In genomic region chr3R:13834551-13834950, dm6 we compare ENCODE assay signal across 2 fruit fly cellular contexts.
TF ChIP-seq lines count a peak whose summit lies in the region.

No protein-coding gene starts in this region.

- TF ChIP-seq CTCF in whole organism, embryonic (GFP tag; optimal IDR thresholded peaks at IDR 0.05; lab: Kevin White, UChicago): no peak

TF ChIP-seq in whole organism, embryonic, 481 proteins besides CTCF, POLR2A, EP300 and RAD21:
- TF ChIP-seq Opbp (GFP tag; IDR thresholded peaks at IDR 0.05; lab: Robert Waterston, UW; ENCODE audit: partially characterized antibody) (0 out of 3 replicates have a peak, but pooled peaks have one; percentile 15), chif (GFP tag; optimal IDR thresholded peaks at IDR 0.05; lab: Kevin White, UChicago) (no peak)

TF ChIP-seq in whole organism, prepupa, 60 proteins besides CTCF, POLR2A, EP300 and RAD21:
- no peak for TF ChIP-seq cyc (GFP tag; optimal IDR thresholded peaks at IDR 0.05; lab: Kevin White, UChicago)
- no peak for TF ChIP-seq CG1621 (tag; optimal IDR thresholded peaks at IDR 0.05; lab: Kevin White, UChicago)
- TF ChIP-seq acj6 (GFP tag; optimal IDR thresholded peaks at IDR 0.05; lab: Kevin White, UChicago): no peak
- TF ChIP-seq vri (GFP tag; optimal IDR thresholded peaks at IDR 0.05; lab: Kevin White, UChicago): no peak
- peak; percentile 93 for TF ChIP-seq svp (GFP tag; lab: Kevin White, UChicago)
- no peak for TF ChIP-seq CG15336 (GFP tag; IDR thresholded peaks at IDR 0.05; lab: Robert Waterston, UW)
- TF ChIP-seq CG4318 (GFP tag; optimal IDR thresholded peaks at IDR 0.05; lab: Kevin White, UChicago): no peak
- no peak for TF ChIP-seq CG8119 (GFP tag; IDR thresholded peaks at IDR 0.05; lab: Robert Waterston, UW)
TF ChIP-seq in whole organism, prepupa: peak in this region for 1.
